Worm (Caenorhabditis elegans): ENCODE measurements around the gene str-247.

The str-247 gene

DNA sequence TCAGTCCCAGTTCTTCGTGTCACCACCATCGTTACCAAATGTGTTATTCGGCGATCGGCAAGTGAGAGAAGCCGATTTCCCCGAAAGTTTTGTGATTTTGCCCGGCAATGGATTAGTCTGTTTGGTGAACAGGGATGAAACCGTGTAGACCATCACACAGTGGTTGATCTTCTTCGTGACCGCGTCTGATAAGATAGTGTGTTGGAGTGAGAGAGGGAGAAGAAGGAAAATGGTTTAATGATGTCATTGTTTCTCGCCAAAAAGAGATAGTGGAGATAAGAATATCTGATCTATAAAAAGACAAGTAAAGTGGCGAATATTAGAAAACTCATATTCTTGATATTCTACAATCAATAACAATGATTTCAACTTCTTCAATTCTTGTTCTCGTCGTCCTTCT, 26.0 kb downstream of the str-247 start, which contains the start of gene nlp-31 (continued):
- TF ChIP-seq F44E2.7 (GFP tag; IDR thresholded peaks at IDR 0.05) (no peak), nhr-42 (GFP tag; IDR thresholded peaks at IDR 0.05) (no peak)

DNA sequence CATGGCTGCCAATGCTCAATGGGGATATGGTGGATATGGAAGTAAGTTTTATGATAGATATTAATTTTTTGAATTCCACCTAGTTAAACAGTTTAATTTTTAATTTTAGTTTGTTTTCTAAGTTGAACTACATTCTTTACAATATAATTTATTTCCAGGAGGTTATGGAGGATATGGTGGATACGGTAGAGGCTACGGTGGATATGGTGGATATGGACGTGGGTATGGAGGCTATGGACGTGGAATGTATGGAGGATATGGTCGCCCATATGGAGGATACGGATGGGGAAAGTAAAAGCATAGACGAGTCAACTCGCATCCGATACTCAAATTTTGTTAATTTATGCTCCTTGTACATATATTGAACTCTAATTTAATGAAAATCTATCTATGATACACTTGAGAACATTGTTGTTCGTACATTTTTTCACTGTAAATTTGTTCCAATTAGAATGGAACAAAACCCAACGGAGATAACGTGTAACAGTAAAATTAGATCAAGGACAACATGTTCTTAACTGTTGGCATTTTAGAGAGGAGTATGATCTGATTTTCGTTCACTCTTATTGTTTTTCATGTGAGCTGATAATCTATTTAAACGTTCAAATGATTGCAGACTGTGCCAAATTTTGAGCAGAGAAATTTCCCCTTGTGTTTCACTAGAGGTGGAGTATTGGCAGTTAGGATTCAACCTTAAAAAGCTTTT, 26.5 kb downstream of the str-247 start:
- TF ChIP-seq hlh-11 (tag; optimal IDR thresholded peaks at IDR 0.05) = no peak
- TF ChIP-seq F10B5.3 (tag; optimal IDR thresholded peaks at IDR 0.05) = no peak
- TF ChIP-seq lin-38 (GFP tag; IDR thresholded peaks at IDR 0.05) = no peak
- peak in 1 of 2 experiments; percentile 84 for TF ChIP-seq unc-62 (GFP tag; optimal IDR thresholded peaks at IDR 0.05 in 1 of 2)
- TF ChIP-seq unc-62 (tag; optimal IDR thresholded peaks at IDR 0.05) = no peak
- TF ChIP-seq aha-1 (tag) = peak; percentile 98

DNA sequence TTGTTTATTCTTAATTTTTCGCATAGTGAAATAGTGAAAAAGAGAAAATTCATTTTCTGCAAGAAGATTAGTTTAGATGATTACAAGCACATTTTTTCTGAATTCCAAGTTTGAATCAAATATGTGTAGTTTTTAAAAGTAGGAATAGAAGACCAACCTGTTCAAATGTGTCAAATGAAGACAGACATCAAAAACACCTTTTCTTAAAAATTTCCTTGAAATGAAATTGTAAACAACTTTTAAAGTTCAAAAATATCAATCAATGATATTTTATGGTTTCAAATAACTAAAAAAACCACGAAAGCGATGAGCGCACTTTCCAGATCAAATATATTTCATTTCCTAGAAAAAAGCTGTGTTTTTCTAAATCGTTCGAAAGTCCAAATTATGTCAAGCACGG, 27.8 kb downstream of the str-247 start, which contains the start of gene nlp-30:
nlp-30 (plus strand) TSS at position 301 of the 400 bp plus-strand sequence.
- TF ChIP-seq unc-62 (GFP tag; optimal IDR thresholded peaks at IDR 0.05 in 1 of 2) (peak in 1 of 2 experiments; percentile 62), unc-62 (tag; optimal IDR thresholded peaks at IDR 0.05) (no peak), dmd-8 (GFP tag; IDR thresholded peaks at IDR 0.05) (no peak)

DNA sequence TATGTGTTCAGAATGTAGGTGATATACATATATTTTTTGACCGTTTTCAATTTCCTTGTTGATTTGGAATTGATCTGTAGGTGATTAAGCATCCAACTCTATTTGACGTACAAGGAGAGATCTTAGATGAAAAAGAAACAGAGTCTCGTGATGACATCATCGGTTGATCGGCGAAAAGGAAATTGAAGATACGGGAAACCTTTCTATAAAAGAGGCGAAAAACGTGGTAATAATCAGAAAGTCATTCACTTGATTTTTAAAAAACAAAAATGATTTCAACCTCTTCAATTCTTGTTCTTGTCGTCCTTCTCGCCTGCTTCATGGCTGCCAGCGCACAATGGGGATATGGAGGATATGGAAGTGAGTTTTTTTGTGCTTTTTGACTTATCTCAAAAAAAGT, 30.3 kb downstream of the str-247 start, which contains the start of gene nlp-29:
nlp-29 (plus strand) TSS at position 248 of the 400 bp plus-strand sequence.
- TF ChIP-seq zag-1 (tag; optimal IDR thresholded peaks at IDR 0.05) (no peak), nhr-25 (tag; optimal IDR thresholded peaks at IDR 0.05; ENCODE audit: borderline replicate concordance, insufficient read depth) (peak; percentile 47), dmd-6 (GFP tag; IDR thresholded peaks at IDR 0.05) (peak; percentile 16; the same call in 1 of the 2 replicates), lin-13 (GFP tag; optimal IDR thresholded peaks at IDR 0.05) (no peak), ceh-32 (tag; optimal IDR thresholded peaks at IDR 0.05; ENCODE audit: poor library complexity) (no peak), tag-97 (GFP tag; IDR thresholded peaks at IDR 0.05) (no peak), lsy-2 (tag; optimal IDR thresholded peaks at IDR 0.05) (peak in 1 of 2 experiments; percentile 2), mxl-3 (GFP tag; optimal IDR thresholded peaks at IDR 0.05) (peak; percentile 38), hlh-30 (tag; optimal IDR thresholded peaks at IDR 0.05; ENCODE audit: insufficient read depth) (peak; percentile 56), nhr-42 (GFP tag; IDR thresholded peaks at IDR 0.05) (no peak)

DNA sequence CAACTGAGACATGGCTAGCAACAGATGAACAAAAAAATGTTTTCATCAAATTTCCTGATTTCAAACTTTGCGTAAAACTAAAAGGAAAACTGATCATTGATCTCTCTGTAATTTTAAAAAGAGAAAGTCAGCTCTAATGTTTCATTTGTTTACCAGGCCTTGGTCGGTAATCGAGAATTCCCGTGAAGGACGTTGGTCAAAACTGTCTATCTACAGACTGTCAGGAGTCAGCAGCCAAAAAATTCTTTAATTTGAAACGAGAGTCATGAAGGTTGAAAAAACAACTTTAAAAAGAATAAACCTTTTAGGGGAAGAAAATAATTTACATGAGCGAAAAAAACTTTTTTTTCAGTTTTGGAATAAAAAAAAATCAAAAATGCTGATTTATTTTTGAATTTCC, 31.3 kb downstream of the str-247 start:
- TF ChIP-seq aha-1 (tag) = peak; percentile 60
- TF ChIP-seq daf-8 (GFP tag; IDR thresholded peaks at IDR 0.05) = no peak
- no peak for TF ChIP-seq attf-4 (tag; optimal IDR thresholded peaks at IDR 0.05)
- peak; percentile 13 for TF ChIP-seq nhr-25 (tag; optimal IDR thresholded peaks at IDR 0.05; ENCODE audit: borderline replicate concordance, insufficient read depth)
- no peak for TF ChIP-seq ctbp-1 (GFP tag; IDR thresholded peaks at IDR 0.05)

DNA sequence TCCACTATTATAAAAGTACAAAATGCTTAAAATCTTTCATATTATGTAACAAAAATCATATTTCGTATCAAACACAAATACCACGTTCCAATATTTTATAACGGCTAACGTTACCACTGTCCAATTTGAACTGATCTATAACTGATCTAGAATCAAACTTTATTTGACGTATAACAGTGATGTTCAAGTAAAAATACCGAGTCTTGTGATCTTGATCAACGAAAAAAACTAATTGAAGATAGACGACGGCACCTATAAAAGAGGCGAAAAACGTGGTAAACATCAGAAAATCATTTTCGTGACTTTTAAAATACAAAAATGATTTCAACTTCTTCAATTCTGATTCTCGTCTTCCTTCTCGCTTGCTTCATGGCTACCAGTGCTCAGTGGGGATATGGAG, 33.8 kb downstream of the str-247 start, which contains the start of gene nlp-28:
nlp-28 (plus strand) TSS at position 285 of the 400 bp plus-strand sequence.
- TF ChIP-seq snpc-1.2 (GFP tag; IDR thresholded peaks at IDR 0.05) (no peak), jun-1 (tag; optimal IDR thresholded peaks at IDR 0.05) (no peak), Y75B8A.6 (GFP tag; IDR thresholded peaks at IDR 0.05) (no peak), nhr-41 (GFP tag; IDR thresholded peaks at IDR 0.05) (no peak)

DNA sequence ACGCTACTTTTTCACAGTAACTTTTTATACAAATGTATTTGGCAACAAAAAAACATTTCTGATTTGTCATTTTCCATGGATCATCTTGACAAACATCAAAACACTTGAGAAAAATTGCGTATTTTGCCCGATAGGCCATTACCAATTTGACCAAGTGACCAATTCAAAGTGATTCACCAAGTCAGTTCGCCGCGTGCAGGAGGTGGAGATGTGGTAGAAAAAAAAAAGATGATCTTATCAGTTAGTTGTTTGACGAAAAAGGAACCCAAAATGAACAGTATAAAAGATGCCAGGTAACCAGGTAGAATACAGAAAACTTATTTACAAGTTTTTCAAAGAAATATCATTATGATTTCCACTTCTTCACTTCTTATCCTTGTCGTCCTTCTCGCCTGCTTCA, 35.2 kb downstream of the str-247 start, which contains the start of gene nlp-27:
nlp-27 (plus strand) TSS at position 309 of the 400 bp plus-strand sequence.
- TF ChIP-seq nhr-28 (tag; optimal IDR thresholded peaks at IDR 0.05) (peak; percentile 9), nhr-48 (tag; optimal IDR thresholded peaks at IDR 0.05) (no peak), ceh-28 (tag; optimal IDR thresholded peaks at IDR 0.05) (no peak), hlh-30 (tag; optimal IDR thresholded peaks at IDR 0.05; ENCODE audit: insufficient read depth) (peak; percentile 32), lin-13 (GFP tag; optimal IDR thresholded peaks at IDR 0.05) (no peak), Y5F2A.4 (GFP tag; optimal IDR thresholded peaks at IDR 0.05) (no peak), nhr-11 (tag; optimal IDR thresholded peaks at IDR 0.05) (no peak), nhr-102 (tag; optimal IDR thresholded peaks at IDR 0.05) (no peak), R02D3.7 (tag; optimal IDR thresholded peaks at IDR 0.05) (no peak), dmd-6 (GFP tag; IDR thresholded peaks at IDR 0.05) (no peak), aly-2 (tag; optimal IDR thresholded peaks at IDR 0.05) (no peak), ama-1 (optimal IDR thresholded peaks at IDR 0.05) (peak; percentile 43), mes-2 (tag; optimal IDR thresholded peaks at IDR 0.05; ENCODE audit: poor library complexity, severe bottlenecking) (no peak), dve-1 (tag; optimal IDR thresholded peaks at IDR 0.05; ENCODE audit: insufficient read depth) (no peak), fkh-10 (GFP tag; optimal IDR thresholded peaks at IDR 0.05) (no peak), ceh-20 (GFP tag; IDR thresholded peaks at IDR 0.05) (no peak), skn-1 (tag; optimal IDR thresholded peaks at IDR 0.05) (no peak)
